Fruit fly (Drosophila melanogaster) whole organism, embryonic: ENCODE data around the gene CG10863.

Experiments used
- Awh ChIP-seq: fragments of 200-800 bp; sonication (Bioruptor generic); IDR thresholded peaks from 2 replicates; pipeline ENCODE4, ENCODE4 v1.3.6; 2022; ENCODE audit warnings: missing biosample characterization, missing genetic modification characterization
- B-H1 ChIP-seq: fragments of 200-800 bp; sonication (Bioruptor generic); IDR thresholded peaks from 3 replicates; pipeline ENCODE4 v1.3.6; 2022; ENCODE audit warnings: missing biosample characterization, missing genetic modification characterization
- CG10321 ChIP-seq: fragments of 200-800 bp; sonication (Bioruptor generic); IDR thresholded peaks from 2 replicates; pipeline ENCODE4 v1.3.6; 2022; ENCODE audit warnings: missing biosample characterization, missing genetic modification characterization
- CG10654 ChIP-seq: fragments of 200-800 bp; sonication (Bioruptor generic); optimal IDR thresholded peaks from 2 replicates; lab custom pipeline; 2016; ENCODE audit warnings: missing biosample characterization, missing genetic modification characterization
- CG12104 ChIP-seq: fragments of 200-800 bp; sonication (Bioruptor generic); optimal IDR thresholded peaks from 3 replicates; lab custom pipeline; 2016; ENCODE audit warnings: missing biosample characterization, missing genetic modification characterization
- CG1233 ChIP-seq: fragments of 200-800 bp; sonication (Bioruptor generic); optimal IDR thresholded peaks from 4 replicates; lab custom pipeline; 2018; ENCODE audit warnings: missing biosample characterization, mild to moderate bottlenecking, missing genetic modification characterization
- CG13123 ChIP-seq: fragments of 200-800 bp; sonication (Bioruptor generic); optimal IDR thresholded peaks from 2 replicates; lab custom pipeline; 2016; ENCODE audit warnings: missing biosample characterization, missing genetic modification characterization
- CG14667 ChIP-seq: fragments of 200-800 bp; sonication (Bioruptor generic); IDR thresholded peaks from 2 replicates; pipeline ENCODE4 v1.3.6; 2022; ENCODE audit warnings: missing biosample characterization, missing genetic modification characterization
- CG16813 ChIP-seq: fragments of 200-800 bp; sonication (Bioruptor generic); IDR thresholded peaks from 3 replicates; pipeline ENCODE4 v1.3.6; 2022; ENCODE audit warnings: missing biosample characterization, missing genetic modification characterization; ENCODE audit not compliant: partially characterized antibody
- CG16815 ChIP-seq: fragments of 200-800 bp; sonication (Bioruptor generic); optimal IDR thresholded peaks from 3 replicates; lab custom pipeline; 2017; ENCODE audit warnings: missing biosample characterization, mild to moderate bottlenecking, missing genetic modification characterization
- CG1832 ChIP-seq: fragments of 200-800 bp; sonication (Bioruptor generic); optimal IDR thresholded peaks from 2 replicates; lab custom pipeline; 2017; ENCODE audit warnings: missing biosample characterization, mild to moderate bottlenecking, missing genetic modification characterization, inconsistent platforms
- CG18619 ChIP-seq: fragments of 200-800 bp; sonication (Bioruptor generic); optimal IDR thresholded peaks from 3 replicates; lab custom pipeline; 2017; ENCODE audit warnings: missing biosample characterization, mild to moderate bottlenecking, missing genetic modification characterization
- CG2116 ChIP-seq: fragments of 200-800 bp; sonication (Bioruptor generic); optimal IDR thresholded peaks from 3 replicates; lab custom pipeline; 2018; ENCODE audit warnings: missing biosample characterization, mild to moderate bottlenecking, missing genetic modification characterization
- CG2889 ChIP-seq: fragments of 200-800 bp; sonication (Bioruptor generic); IDR thresholded peaks from 3 replicates; pipeline ENCODE4 v1.3.6; 2022; ENCODE audit warnings: missing biosample characterization, missing genetic modification characterization
- CG3847 ChIP-seq: fragments of 200-800 bp; sonication (Bioruptor generic); IDR thresholded peaks from 2 replicates; pipeline ENCODE4 v1.3.6; 2022; ENCODE audit warnings: missing biosample characterization, missing genetic modification characterization
- CG4424 ChIP-seq: fragments of 200-800 bp; sonication (Bioruptor generic); optimal IDR thresholded peaks from 3 replicates; lab custom pipeline; 2016; ENCODE audit warnings: missing biosample characterization, missing genetic modification characterization
- CG4730 ChIP-seq: fragments of 200-800 bp; sonication (Bioruptor generic); IDR thresholded peaks from 2 replicates; pipeline ENCODE4 v1.3.6; 2022; ENCODE audit warnings: missing biosample characterization, missing genetic modification characterization
- CG7372 ChIP-seq: fragments of 200-800 bp; sonication (Bioruptor generic); IDR thresholded peaks from 2 replicates; pipeline ENCODE4 v1.3.6; 2022; ENCODE audit warnings: missing biosample characterization, missing genetic modification characterization
- CG7839 ChIP-seq: fragments of 200-800 bp; sonication (Bioruptor generic); optimal IDR thresholded peaks from 3 replicates; lab custom pipeline; 2018; ENCODE audit warnings: missing biosample characterization, mild to moderate bottlenecking, missing genetic modification characterization, moderate library complexity
- CG9817 ChIP-seq: fragments of 200-800 bp; sonication (Bioruptor generic); optimal IDR thresholded peaks from 2 replicates; lab custom pipeline; 2018; ENCODE audit warnings: missing biosample characterization, mild to moderate bottlenecking, missing genetic modification characterization, moderate library complexity
- CkIIα-i1 ChIP-seq: fragments of 200-800 bp; sonication (Bioruptor generic); IDR thresholded peaks from 2 replicates; pipeline ENCODE4 v1.3.6; 2022; ENCODE audit warnings: missing biosample characterization, missing genetic modification characterization
- Doc2 ChIP-seq: fragments of 200-800 bp; sonication (Bioruptor generic); IDR thresholded peaks from 2 replicates; pipeline ENCODE4 v1.3.6; 2022; ENCODE audit warnings: missing biosample characterization, missing genetic modification characterization
- Fer1 ChIP-seq: fragments of 200-800 bp; sonication (Bioruptor generic); optimal IDR thresholded peaks from 2 replicates; lab custom pipeline; 2017; ENCODE audit warnings: missing biosample characterization, mild to moderate bottlenecking, missing genetic modification characterization
- H15 ChIP-seq: fragments of 200-800 bp; sonication (Bioruptor generic); IDR thresholded peaks from 3 replicates; pipeline ENCODE4 v1.3.6; 2022; ENCODE audit warnings: missing biosample characterization, missing genetic modification characterization
- HHEX ChIP-seq: fragments of 200-800 bp; sonication (Bioruptor generic); optimal IDR thresholded peaks from 3 replicates; lab custom pipeline; 2017; ENCODE audit warnings: missing biosample characterization, mild to moderate bottlenecking, missing genetic modification characterization, missing genetic modification reagents
- Neu2 ChIP-seq: fragments of 200-800 bp; sonication (Bioruptor generic); optimal IDR thresholded peaks from 3 replicates; lab custom pipeline; 2016; ENCODE audit warnings: missing biosample characterization, missing genetic modification characterization, borderline replicate concordance
- Optix ChIP-seq: fragments of 200-800 bp; sonication (Bioruptor generic); IDR thresholded peaks from 3 replicates; pipeline ENCODE4 v1.3.6; 2022; ENCODE audit warnings: missing biosample characterization, missing genetic modification characterization
- Poxn ChIP-seq: fragments of 200-800 bp; sonication (Bioruptor generic); IDR thresholded peaks from 2 replicates; pipeline ENCODE4 v1.3.6; 2022; ENCODE audit warnings: missing biosample characterization, missing genetic modification characterization
- Rx ChIP-seq: fragments of 200-800 bp; sonication (Bioruptor generic); IDR thresholded peaks from 2 replicates; pipeline ENCODE4 v1.3.6; 2022; ENCODE audit warnings: missing biosample characterization, missing genetic modification characterization
- Sry-β ChIP-seq: fragments of 200-800 bp; sonication (Bioruptor generic); optimal IDR thresholded peaks from 2 replicates; lab custom pipeline; 2018; ENCODE audit warnings: missing biosample characterization, mild to moderate bottlenecking, missing genetic modification characterization, moderate library complexity
- Xrp1 ChIP-seq: fragments of 200-800 bp; sonication (Bioruptor generic); IDR thresholded peaks from 2 replicates; pipeline ENCODE4 v1.3.6; 2022; ENCODE audit warnings: missing biosample characterization, missing genetic modification characterization
- ac ChIP-seq: fragments of 200-800 bp; sonication (Bioruptor generic); optimal IDR thresholded peaks from 3 replicates; lab custom pipeline; 2017; ENCODE audit warnings: missing biosample characterization, mild to moderate bottlenecking, missing genetic modification characterization
- bcd ChIP-seq: fragments of 200-800 bp; sonication (Bioruptor generic); optimal IDR thresholded peaks from 2 replicates; lab custom pipeline; 2017; ENCODE audit warnings: missing biosample characterization, mild to moderate bottlenecking, missing genetic modification characterization
- bsh ChIP-seq, 2 experiments: fragments of 200-800 bp; sonication (Bioruptor generic); optimal IDR thresholded peaks; 2 replicates each; lab custom pipeline; 2017 to 2018; ENCODE audit warnings: mild to moderate bottlenecking in 2 of 2, missing biosample characterization in 2 of 2, missing genetic modification characterization in 2 of 2, moderate library complexity in 1 of 2
- cas ChIP-seq: fragments of 200-800 bp; sonication (Bioruptor generic); IDR thresholded peaks from 2 replicates; pipeline ENCODE4 v1.3.6; 2022; ENCODE audit warnings: missing biosample characterization, missing genetic modification characterization
- crp ChIP-seq, 2 experiments: fragments of 200-800 bp; sonication (Bioruptor generic); optimal IDR thresholded peaks; 2 replicates in 1 of 2; 3 replicates in 1 of 2; lab custom pipeline; 2017; ENCODE audit warnings: missing biosample characterization in 2 of 2, missing genetic modification characterization in 2 of 2, mild to moderate bottlenecking in 1 of 2, moderate library complexity in 1 of 2
- hth ChIP-seq: fragments of >200 bp; optimal IDR thresholded peaks from 2 replicates; lab custom pipeline; 2017; ENCODE audit warnings: inconsistent platforms
- nmo ChIP-seq: fragments of 200-800 bp; sonication (Bioruptor generic); optimal IDR thresholded peaks from 2 replicates; lab custom pipeline; 2018; ENCODE audit warnings: missing biosample characterization, mild to moderate bottlenecking, missing genetic modification characterization, moderate library complexity
- onecut ChIP-seq: fragments of 200-800 bp; sonication (Bioruptor generic); IDR thresholded peaks from 2 replicates; pipeline ENCODE4 v1.3.6; 2022; ENCODE audit warnings: missing biosample characterization, missing genetic modification characterization
- pnt ChIP-seq: fragments of 200-800 bp; sonication (Bioruptor generic); optimal IDR thresholded peaks from 3 replicates; lab custom pipeline; 2016; ENCODE audit warnings: missing biosample characterization, missing genetic modification characterization
- prd ChIP-seq, 3 experiments: fragments of >200 bp in 2 of 3; fragments of 200-800 bp in 1 of 3; sonication (Bioruptor generic) in 1 of 3; optimal IDR thresholded peaks in 2 of 3; IDR thresholded peaks in 1 of 3; 2 replicates in 2 of 3; 3 replicates in 1 of 3; pipeline versions ENCODE4 v1.3.6 to Lab custom; 2017 to 2022; ENCODE audit warnings: missing biosample characterization in 1 of 3, missing genetic modification characterization in 1 of 3
- pum ChIP-seq: fragments of 200-800 bp; sonication (Bioruptor generic); optimal IDR thresholded peaks from 2 replicates; lab custom pipeline; 2016; ENCODE audit warnings: missing biosample characterization, missing genetic modification characterization
- repo ChIP-seq: fragments of 200-800 bp; sonication (Bioruptor generic); optimal IDR thresholded peaks from 2 replicates; lab custom pipeline; 2016; ENCODE audit warnings: missing biosample characterization, missing genetic modification characterization
- run ChIP-seq: fragments of 200-800 bp; sonication (Bioruptor generic); optimal IDR thresholded peaks from 3 replicates; lab custom pipeline; 2018; ENCODE audit warnings: missing biosample characterization, mild to moderate bottlenecking, missing genetic modification characterization
- sens ChIP-seq: fragments of 200-800 bp; sonication (Bioruptor generic); peaks from one replicate; lab custom pipeline; 2016; ENCODE audit warnings: missing biosample characterization, missing genetic modification characterization
- so ChIP-seq: fragments of 200-800 bp; sonication (Bioruptor generic); IDR thresholded peaks from 3 replicates; pipeline ENCODE4 v1.3.6; 2022; ENCODE audit warnings: missing biosample characterization, missing genetic modification characterization
- stc ChIP-seq: fragments of 200-800 bp; sonication (Bioruptor generic); IDR thresholded peaks from 2 replicates; pipeline ENCODE4 v1.3.6; 2022; ENCODE audit warnings: missing biosample characterization, missing genetic modification characterization
- tio ChIP-seq: fragments of 200-800 bp; sonication (Bioruptor generic); optimal IDR thresholded peaks from 2 replicates; lab custom pipeline; 2017; ENCODE audit warnings: missing biosample characterization, missing genetic modification characterization, inconsistent platforms
- twi ChIP-seq: fragments of 200-800 bp; optimal IDR thresholded peaks from 2 replicates; lab custom pipeline; 2019; ENCODE audit warnings: missing biosample characterization, mild to moderate bottlenecking, missing genetic modification characterization, moderate library complexity
- zen ChIP-seq: fragments of 200-800 bp; sonication (Bioruptor generic); optimal IDR thresholded peaks from 3 replicates; lab custom pipeline; 2018; ENCODE audit warnings: missing biosample characterization, mild to moderate bottlenecking, missing genetic modification characterization, moderate library complexity
- zfh1 ChIP-seq: fragments of 200-800 bp; sonication (Bioruptor generic); IDR thresholded peaks from 3 replicates; pipeline ENCODE4 v1.3.6; 2022; ENCODE audit warnings: missing biosample characterization, missing genetic modification characterization

The CG10863 gene

dm6 chr3L:3983466-3983946, 41.2 kb upstream of the CG10863 start, which contains the start of gene scrt (continued):
- TF ChIP-seq Neu2 (GFP tag; lab: Kevin White, UChicago), result no peak
- no peak for TF ChIP-seq repo
- peak; percentile 59 for TF ChIP-seq Fer1 (GFP tag; lab: Kevin White, UChicago)
- peak; percentile 2 for TF ChIP-seq CG4424 (GFP tag; lab: Kevin White, UChicago)
- peak; percentile 76 for TF ChIP-seq zfh1 (GFP tag; lab: Robert Waterston, UW)
- TF ChIP-seq CG1233 (GFP tag; lab: Kevin White, UChicago), result no peak
- TF ChIP-seq CG3847 (GFP tag; lab: Robert Waterston, UW), result no peak
- no peak for TF ChIP-seq Doc2 (GFP tag; lab: Robert Waterston, UW)
- TF ChIP-seq CG2116 (GFP tag; lab: Kevin White, UChicago), result peak; percentile 18
- peak; percentile 61 for TF ChIP-seq onecut (GFP tag; lab: Robert Waterston, UW)
- no peak for TF ChIP-seq prd (optimal IDR thresholded peaks at IDR 0.05; lab: Kevin White, UChicago)
- TF ChIP-seq prd (GFP tag; IDR thresholded peaks at IDR 0.05; lab: Robert Waterston, UW), result peak; percentile 69; the same call in 2 of the 3 replicates
- TF ChIP-seq cas (GFP tag; lab: Robert Waterston, UW), result no peak
- TF ChIP-seq HHEX, result no peak
- TF ChIP-seq Xrp1, result peak; percentile 80; the same call in 1 of the 2 replicates
- TF ChIP-seq Optix, result peak; percentile 49; the same call in 1 of the 3 replicates
- TF ChIP-seq pnt (GFP tag; lab: Kevin White, UChicago), result no peak
- TF ChIP-seq twi (tag; lab: Kevin White, UChicago), result no peak
- TF ChIP-seq sens, result peak; percentile 90
- TF ChIP-seq CG1832 (GFP tag; lab: Kevin White, UChicago), result no peak
- TF ChIP-seq CG4730 (GFP tag; lab: Robert Waterston, UW), result no peak
- peak; percentile 25; the same call in 1 of the 3 replicates for TF ChIP-seq so (GFP tag; lab: Robert Waterston, UW)
- TF ChIP-seq CG7372 (GFP tag; lab: Robert Waterston, UW), result no peak
- no peak for TF ChIP-seq hth (lab: Kevin White, UChicago)
- TF ChIP-seq CG10321, result no peak
- no peak for TF ChIP-seq Poxn (GFP tag; lab: Robert Waterston, UW)
- TF ChIP-seq CG16813, result peak; percentile 68
- TF ChIP-seq pum (GFP tag; lab: Kevin White, UChicago), result no peak
- no peak for TF ChIP-seq CG12104 (GFP tag; lab: Kevin White, UChicago)
- TF ChIP-seq CkIIα-i1 (GFP tag; lab: Robert Waterston, UW), result no peak
- no peak for TF ChIP-seq CG2889 (GFP tag; lab: Robert Waterston, UW)
- TF ChIP-seq ac (GFP tag; lab: Kevin White, UChicago), result no peak
- TF ChIP-seq bcd (GFP tag; lab: Kevin White, UChicago), result peak; percentile 33
- TF ChIP-seq Sry-β (GFP tag; lab: Kevin White, UChicago), result no peak
- no peak; the same call in 1 of the 2 replicates for TF ChIP-seq CG14667 (GFP tag; lab: Robert Waterston, UW)
- 0 out of 3 replicates have a peak, but pooled peaks have one; percentile 47 for TF ChIP-seq H15 (GFP tag; lab: Robert Waterston, UW)
- TF ChIP-seq crp (GFP tag; optimal IDR thresholded peaks at IDR 0.05; lab: Kevin White, UChicago), result peak in 1 of 2 experiments; percentile 5
- no peak for TF ChIP-seq CG7839
- no peak for TF ChIP-seq stc (GFP tag; lab: Robert Waterston, UW)
- TF ChIP-seq CG16815 (GFP tag; lab: Kevin White, UChicago), result peak; percentile 36
- no peak for TF ChIP-seq B-H1 (GFP tag; lab: Robert Waterston, UW)
- peak; percentile 51 for TF ChIP-seq nmo (GFP tag; lab: Kevin White, UChicago)
- peak; percentile 95 for TF ChIP-seq zen (tag; lab: Kevin White, UChicago)
- 0 out of 2 replicates have a peak, but pooled peaks have one; percentile 24 for TF ChIP-seq Awh (GFP tag; lab: Robert Waterston, UW)
- no peak for TF ChIP-seq tio (GFP tag; lab: Kevin White, UChicago)
- no peak for TF ChIP-seq CG13123 (GFP tag; lab: Kevin White, UChicago)
- TF ChIP-seq CG10654 (GFP tag; lab: Kevin White, UChicago), result no peak
- peak; percentile 11 for TF ChIP-seq CG9817 (tag; lab: Kevin White, UChicago)
- peak; percentile 28 for TF ChIP-seq CG18619 (GFP tag; lab: Kevin White, UChicago)
- TF ChIP-seq bsh (GFP tag; optimal IDR thresholded peaks at IDR 0.05; lab: Kevin White, UChicago), result peak in 1 of 2 experiments; percentile 63
- TF ChIP-seq run (tag; lab: Kevin White, UChicago), result no peak
- peak; percentile 51 for TF ChIP-seq Rx
